Fruit fly (Drosophila melanogaster) whole organism, adult: ENCODE results near the gene Tat.

Experiments used
- CG11617 ChIP-seq: fragments of 200-800 bp; sonication (Bioruptor generic); optimal IDR thresholded peaks from 2 replicates; lab custom pipeline; 2017; ENCODE audit warnings: mild to moderate bottlenecking, missing biosample characterization, missing genetic modification reagents, missing genetic modification characterization
- CG12768 ChIP-seq: fragments of 200-800 bp; sonication (Bioruptor generic); optimal IDR thresholded peaks from 2 replicates; lab custom pipeline; 2017; ENCODE audit warnings: missing biosample characterization, missing genetic modification characterization, mild to moderate bottlenecking, moderate library complexity, missing genetic modification reagents
- CG14711 ChIP-seq: fragments of 200-800 bp; sonication (Bioruptor generic); optimal IDR thresholded peaks from 2 replicates; lab custom pipeline; 2018; ENCODE audit warnings: missing biosample characterization, mild to moderate bottlenecking, missing genetic modification characterization, moderate library complexity
- CG1620 ChIP-seq: fragments of 200-800 bp; sonication (Bioruptor generic); optimal IDR thresholded peaks from 2 replicates; lab custom pipeline; 2016; ENCODE audit warnings: missing biosample characterization, missing genetic modification characterization
- CG33017 ChIP-seq: fragments of 200-800 bp; sonication (Bioruptor generic); optimal IDR thresholded peaks from 2 replicates; lab custom pipeline; 2018; ENCODE audit warnings: missing biosample characterization, mild to moderate bottlenecking, missing genetic modification characterization, moderate library complexity
- CG5204 ChIP-seq: fragments of 200-800 bp; sonication (Bioruptor generic); optimal IDR thresholded peaks from 2 replicates; lab custom pipeline; 2016; ENCODE audit warnings: missing biosample characterization, missing genetic modification characterization
- CG7045 ChIP-seq: fragments of 200-800 bp; sonication (Bioruptor generic); optimal IDR thresholded peaks from 2 replicates; lab custom pipeline; 2017; ENCODE audit warnings: missing biosample characterization, mild to moderate bottlenecking, missing genetic modification characterization
- CG7101 ChIP-seq: fragments of 200-800 bp; sonication (Bioruptor generic); optimal IDR thresholded peaks from 2 replicates; lab custom pipeline; 2018; ENCODE audit warnings: missing biosample characterization, mild to moderate bottlenecking, missing genetic modification characterization, moderate library complexity
- Clk ChIP-seq: fragments of 200-800 bp; sonication (Bioruptor generic); optimal IDR thresholded peaks from 2 replicates; lab custom pipeline; 2017; ENCODE audit warnings: missing biosample characterization, missing genetic modification characterization
- Crg-1 ChIP-seq: fragments of 200-800 bp; sonication (Bioruptor generic); optimal IDR thresholded peaks from 2 replicates; lab custom pipeline; 2016; ENCODE audit warnings: missing biosample characterization, missing genetic modification characterization
- Hr96 ChIP-seq: fragments of 200-800 bp; sonication (Bioruptor generic); optimal IDR thresholded peaks from 2 replicates; lab custom pipeline; 2016; ENCODE audit warnings: missing biosample characterization, missing genetic modification characterization
- Mnt ChIP-seq: fragments of 200-800 bp; sonication (Bioruptor generic); optimal IDR thresholded peaks from 2 replicates; lab custom pipeline; 2016; ENCODE audit warnings: missing biosample characterization, mild to moderate bottlenecking, missing genetic modification characterization
- bab1 ChIP-seq: fragments of 200-800 bp; sonication (Bioruptor generic); optimal IDR thresholded peaks from 3 replicates; lab custom pipeline; 2019; ENCODE audit warnings: missing biosample characterization, mild to moderate bottlenecking, missing genetic modification characterization, moderate library complexity
- cic ChIP-seq: fragments of 200-800 bp; sonication (Bioruptor generic); optimal IDR thresholded peaks from 2 replicates; lab custom pipeline; 2017; ENCODE audit warnings: missing biosample characterization, mild to moderate bottlenecking, missing genetic modification characterization, moderate library complexity
- cnc ChIP-seq, 2 experiments: fragments of >200 bp; optimal IDR thresholded peaks; 2 replicates each; lab custom pipeline; 2017
- kay ChIP-seq: fragments of 200-800 bp; sonication (Bioruptor generic); peaks from one replicate; lab custom pipeline; 2016; ENCODE audit warnings: missing biosample characterization, missing genetic modification characterization, borderline replicate concordance
- ovo ChIP-seq: fragments of 200-800 bp; sonication (Bioruptor generic); optimal IDR thresholded peaks from 2 replicates; lab custom pipeline; 2016; ENCODE audit warnings: missing biosample characterization, missing genetic modification characterization
- pad ChIP-seq: fragments of 200-800 bp; sonication (Bioruptor generic); optimal IDR thresholded peaks from 3 replicates; lab custom pipeline; 2017; ENCODE audit warnings: missing biosample characterization, missing genetic modification characterization, mild to moderate bottlenecking, moderate library complexity, missing genetic modification reagents
- tj ChIP-seq: fragments of 200-800 bp; sonication (Bioruptor generic); optimal IDR thresholded peaks from 3 replicates; lab custom pipeline; 2017; ENCODE audit warnings: missing biosample characterization, mild to moderate bottlenecking, missing genetic modification characterization, moderate library complexity
- toe ChIP-seq: fragments of 200-800 bp; sonication (Bioruptor generic); optimal IDR thresholded peaks from 2 replicates; lab custom pipeline; 2016; ENCODE audit warnings: missing biosample characterization, missing genetic modification characterization

Gene Tat

DNA sequence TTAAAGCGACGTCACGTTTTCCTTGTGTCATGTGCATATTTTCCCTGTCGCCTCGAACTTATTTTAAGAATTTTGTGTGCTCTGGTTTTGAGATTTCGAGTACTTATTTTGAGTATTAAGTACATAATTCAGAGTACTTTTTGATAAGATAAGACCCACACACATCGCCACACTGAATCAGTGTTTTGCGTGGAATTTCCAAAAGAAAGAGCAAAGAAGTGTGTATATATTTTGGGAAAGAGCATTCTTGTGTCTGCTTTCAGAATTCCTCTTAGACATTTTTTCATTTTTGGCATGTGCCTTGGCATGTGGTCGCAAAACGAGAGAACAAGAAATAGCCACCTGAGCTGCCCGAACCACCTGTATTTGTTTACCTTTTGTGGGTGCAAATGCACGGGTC is 45.2 kb upstream of the Tat start:
- TF ChIP-seq CG14711 (tag; lab: Kevin White, UChicago) (no peak), Crg-1 (GFP tag; lab: Kevin White, UChicago) (no peak), CG7101 (tag; lab: Kevin White, UChicago) (no peak), bab1 (GFP tag; lab: Kevin White, UChicago) (no peak), CG12768 (no peak), cic (GFP tag; lab: Kevin White, UChicago) (no peak), kay (GFP tag; lab: Kevin White, UChicago) (no peak), tj (GFP tag; lab: Kevin White, UChicago) (no peak)

DNA sequence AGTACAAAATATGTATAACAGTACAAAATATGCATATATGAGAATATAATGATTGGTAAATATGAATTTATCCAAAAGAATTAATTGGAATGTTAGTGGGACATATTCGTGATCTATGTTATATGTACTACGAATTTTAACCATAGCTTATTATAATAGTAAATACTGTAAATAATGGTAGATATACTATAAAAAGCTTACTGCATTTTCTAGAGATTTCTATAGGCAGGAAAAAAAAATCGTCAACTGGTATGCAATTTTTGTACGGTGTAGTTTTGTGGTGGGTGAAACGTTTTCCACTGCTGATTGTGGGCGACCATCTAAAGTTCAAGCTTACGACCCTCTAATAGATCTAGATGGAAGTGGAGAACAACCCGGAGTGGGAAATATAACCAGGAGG is 44.2 kb upstream of the Tat start:
- no peak for TF ChIP-seq CG7101 (tag; lab: Kevin White, UChicago)
- TF ChIP-seq CG12768: no peak
- TF ChIP-seq CG14711 (tag; lab: Kevin White, UChicago): no peak
- TF ChIP-seq kay (GFP tag; lab: Kevin White, UChicago): no peak
- no peak for TF ChIP-seq CG33017
- TF ChIP-seq cnc (optimal IDR thresholded peaks at IDR 0.05; lab: Kevin White, UChicago): no peak
- no peak for TF ChIP-seq Hr96
- TF ChIP-seq CG11617: no peak

DNA sequence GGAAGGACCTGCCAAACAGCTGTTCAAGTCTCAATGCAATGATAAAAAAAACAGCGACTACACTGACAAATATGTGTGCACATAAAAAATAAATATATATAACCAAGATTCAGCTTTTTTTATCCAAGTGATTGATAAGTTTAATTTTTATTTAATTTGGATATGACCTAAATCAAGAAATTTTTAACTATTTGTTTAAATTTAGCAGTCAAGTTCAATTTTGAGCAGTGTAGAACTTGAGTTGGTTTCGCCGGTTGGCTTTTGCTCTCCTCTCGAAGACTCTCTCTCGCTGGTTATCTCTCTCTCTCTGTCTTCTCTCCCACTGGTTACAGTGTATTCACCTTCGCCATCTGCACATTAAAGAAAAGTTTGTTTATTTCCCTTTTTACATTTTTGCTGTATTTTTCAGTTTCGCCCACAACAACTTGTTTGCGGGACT is 43.0 kb upstream of the Tat start:
- TF ChIP-seq CG7101 (tag; lab: Kevin White, UChicago) (peak; percentile 83), Crg-1 (GFP tag; lab: Kevin White, UChicago) (no peak), ovo (GFP tag; lab: Kevin White, UChicago) (no peak), CG11617 (peak; percentile 68), CG7045 (GFP tag; lab: Kevin White, UChicago) (peak; percentile 71), CG5204 (GFP tag; lab: Kevin White, UChicago) (no peak), cic (GFP tag; lab: Kevin White, UChicago) (no peak), Hr96 (peak; percentile 4), CG33017 (peak; percentile 65), kay (GFP tag; lab: Kevin White, UChicago) (no peak), CG12768 (peak; percentile 40), pad (peak; percentile 52), cnc (optimal IDR thresholded peaks at IDR 0.05; lab: Kevin White, UChicago) (no peak), CG1620 (peak; percentile 38), tj (GFP tag; lab: Kevin White, UChicago) (peak; percentile 23), Mnt (GFP tag; lab: Kevin White, UChicago) (no peak), CG14711 (tag; lab: Kevin White, UChicago) (peak; percentile 86), toe (GFP tag; lab: Kevin White, UChicago) (peak; percentile 29), bab1 (GFP tag; lab: Kevin White, UChicago) (peak; percentile 92), Clk (no peak)

DNA sequence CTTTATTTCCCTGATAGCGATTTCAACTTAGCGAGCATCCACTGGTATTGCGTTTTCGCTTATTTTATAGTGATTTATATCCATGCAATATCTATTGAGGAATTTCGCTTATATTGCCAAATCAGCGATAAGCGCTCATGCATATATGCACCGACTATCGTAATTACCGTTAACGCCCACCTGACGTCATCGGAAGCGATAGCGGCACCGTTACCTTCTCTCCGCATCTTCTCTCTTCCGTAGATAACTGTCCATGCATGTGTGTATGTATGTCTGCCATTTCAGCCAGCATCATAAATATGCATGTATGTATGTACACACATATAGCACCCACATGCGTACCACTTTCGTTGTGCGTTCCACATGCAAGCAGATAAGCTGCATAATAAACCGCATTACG is 39.8 kb upstream of the Tat start:
- TF ChIP-seq bab1 (GFP tag; lab: Kevin White, UChicago) (peak; percentile 9), cnc (optimal IDR thresholded peaks at IDR 0.05; lab: Kevin White, UChicago) (no peak), Clk (no peak), CG33017 (no peak), Crg-1 (GFP tag; lab: Kevin White, UChicago) (no peak), CG12768 (no peak), ovo (GFP tag; lab: Kevin White, UChicago) (peak; percentile 94), CG14711 (tag; lab: Kevin White, UChicago) (no peak), Hr96 (no peak), CG7101 (tag; lab: Kevin White, UChicago) (no peak), CG1620 (no peak), cic (GFP tag; lab: Kevin White, UChicago) (no peak), pad (peak; percentile 51), toe (GFP tag; lab: Kevin White, UChicago) (no peak), kay (GFP tag; lab: Kevin White, UChicago) (no peak), Mnt (GFP tag; lab: Kevin White, UChicago) (no peak), CG7045 (GFP tag; lab: Kevin White, UChicago) (no peak), CG11617 (no peak), tj (GFP tag; lab: Kevin White, UChicago) (no peak), CG5204 (GFP tag; lab: Kevin White, UChicago) (no peak)

DNA sequence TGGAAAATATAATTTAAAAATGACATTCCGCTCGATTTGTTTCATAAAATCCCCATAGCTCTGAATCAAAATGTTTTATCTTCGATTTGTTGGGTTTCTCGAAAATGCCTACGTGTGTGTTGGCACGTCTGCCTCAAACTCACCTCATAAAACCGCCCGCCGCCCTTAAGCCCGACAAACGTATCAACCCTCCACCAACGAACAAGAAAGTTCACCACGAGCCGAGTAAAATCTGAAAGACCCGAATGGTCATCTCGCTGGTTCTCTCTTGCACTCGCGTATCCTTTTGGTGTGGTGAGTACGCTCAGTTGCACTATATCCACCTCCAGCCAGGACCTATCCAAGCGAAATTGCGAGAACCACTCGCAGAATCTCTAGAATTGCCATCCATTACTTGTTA is 39.0 kb upstream of the Tat start:
- TF ChIP-seq tj (GFP tag; lab: Kevin White, UChicago) (peak; percentile 6), toe (GFP tag; lab: Kevin White, UChicago) (no peak), bab1 (GFP tag; lab: Kevin White, UChicago) (no peak), pad (no peak), Clk (no peak), CG12768 (no peak), Mnt (GFP tag; lab: Kevin White, UChicago) (no peak)

DNA sequence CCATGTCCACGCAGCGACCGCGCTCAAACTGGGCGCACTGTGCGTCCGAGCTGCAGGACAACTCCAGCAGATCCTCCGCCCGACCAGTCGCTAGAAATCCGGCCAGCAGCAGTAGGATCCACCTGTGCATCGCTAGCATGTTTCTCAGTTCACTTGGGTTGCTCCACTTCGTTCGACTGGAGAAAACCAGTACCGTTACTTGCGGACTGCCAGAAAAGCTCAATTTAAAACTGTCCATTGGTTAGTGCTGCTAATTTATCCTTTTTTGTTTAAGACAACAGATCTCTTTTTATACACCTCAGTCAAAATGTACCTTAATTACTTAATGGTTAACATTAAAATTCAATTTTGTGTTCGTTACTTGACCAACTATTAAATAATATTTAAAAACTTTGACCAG is 35.4 kb upstream of the Tat start, which contains the start of gene CG11674:
CG11674 (minus strand) TSS at position 215 of the 400 bp plus-strand sequence.
- TF ChIP-seq Clk: no peak
- peak; percentile 55 for TF ChIP-seq pad
- no peak for TF ChIP-seq CG14711 (tag; lab: Kevin White, UChicago)
- no peak for TF ChIP-seq CG12768
- no peak for TF ChIP-seq Hr96
- TF ChIP-seq ovo (GFP tag; lab: Kevin White, UChicago): peak; percentile 76
- no peak for TF ChIP-seq kay (GFP tag; lab: Kevin White, UChicago)

DNA sequence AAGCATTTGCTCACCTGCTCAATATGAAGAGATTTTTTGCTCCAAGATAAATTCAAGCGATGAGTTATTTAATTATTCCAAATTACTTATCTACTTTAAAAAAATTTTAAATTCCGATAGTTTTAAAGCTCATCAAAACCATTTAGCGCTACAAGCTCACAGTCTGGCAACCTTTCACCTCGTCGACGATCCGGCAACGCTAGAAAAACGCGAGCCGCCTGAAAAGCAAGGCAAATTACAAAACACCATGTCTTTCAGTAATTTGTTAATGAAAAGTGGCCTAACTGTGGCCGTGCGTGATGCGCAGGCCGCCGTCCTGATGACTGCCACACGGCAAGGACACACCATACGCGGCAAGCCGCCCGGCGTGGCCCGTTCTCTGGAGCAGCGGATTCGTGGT is 34.9 kb upstream of the Tat start, which contains the start of gene mRpL38:
mRpL38 (plus strand) TSS at position 197 of the 400 bp plus-strand sequence.
- TF ChIP-seq kay (GFP tag; lab: Kevin White, UChicago) (no peak), Crg-1 (GFP tag; lab: Kevin White, UChicago) (no peak)
